Fruit fly (Drosophila melanogaster) whole organism, adult: ENCODE data around the gene hkb.

Experiments used
- CG33017 ChIP-seq: fragments of 200-800 bp; sonication (Bioruptor generic); optimal IDR thresholded peaks from 2 replicates; lab custom pipeline; 2018; ENCODE audit warnings: missing biosample characterization, mild to moderate bottlenecking, missing genetic modification characterization, moderate library complexity
- cic ChIP-seq: fragments of 200-800 bp; sonication (Bioruptor generic); optimal IDR thresholded peaks from 2 replicates; lab custom pipeline; 2017; ENCODE audit warnings: missing biosample characterization, mild to moderate bottlenecking, missing genetic modification characterization, moderate library complexity
- kay ChIP-seq: fragments of 200-800 bp; sonication (Bioruptor generic); peaks from one replicate; lab custom pipeline; 2016; ENCODE audit warnings: missing biosample characterization, missing genetic modification characterization, borderline replicate concordance
- ovo ChIP-seq: fragments of 200-800 bp; sonication (Bioruptor generic); optimal IDR thresholded peaks from 2 replicates; lab custom pipeline; 2016; ENCODE audit warnings: missing biosample characterization, missing genetic modification characterization
- tj ChIP-seq: fragments of 200-800 bp; sonication (Bioruptor generic); optimal IDR thresholded peaks from 3 replicates; lab custom pipeline; 2017; ENCODE audit warnings: missing biosample characterization, mild to moderate bottlenecking, missing genetic modification characterization, moderate library complexity

DNA sequence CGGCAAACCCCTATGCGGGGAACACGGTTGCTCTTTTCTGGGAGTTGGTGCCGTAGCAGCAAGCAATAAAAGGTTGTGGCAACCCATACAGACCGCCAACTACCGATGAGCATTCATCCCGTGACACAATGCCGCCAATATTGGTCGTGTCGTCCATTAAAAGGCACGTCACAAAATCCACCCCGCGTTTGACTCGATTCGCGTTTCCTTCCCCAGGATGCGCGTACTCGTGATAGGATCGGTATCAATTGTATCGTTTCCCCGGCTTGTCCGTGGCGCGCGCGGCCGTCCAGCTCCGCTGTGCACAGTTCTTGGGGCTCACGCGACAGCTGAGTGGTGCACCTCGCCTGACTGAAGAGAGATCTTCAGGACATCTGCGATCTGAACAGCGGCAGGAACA is 3.8 kb upstream of the hkb start:
- no peak for TF ChIP-seq cic (GFP tag; lab: Kevin White, UChicago)
- no peak for TF ChIP-seq tj (GFP tag; lab: Kevin White, UChicago)
- no peak for TF ChIP-seq ovo (GFP tag; lab: Kevin White, UChicago)
- no peak for TF ChIP-seq kay (GFP tag; lab: Kevin White, UChicago)
- no peak for TF ChIP-seq CG33017 (tag; lab: Kevin White, UChicago)
